Worm (Caenorhabditis elegans) whole organism, L4 larva: ENCODE measurements around the gene F15D4.2.
A peak's percentile ranks its signal among the peaks of the same experiment; 100 is the strongest.

Experiments
- D1046.2 ChIP-seq: fragments of 200-800 bp; sonication (Bioruptor generic); IDR thresholded peaks from 2 replicates; pipeline ENCODE4 v1.3.6; 2022; ENCODE audit warnings: missing genetic modification characterization, missing compliant biosample characterization
- F37D6.2 ChIP-seq: sonication (generic microtip); optimal IDR thresholded peaks from 2 replicates; lab custom pipeline; 2016; ENCODE audit warnings: mild to moderate bottlenecking, missing genetic modification characterization, missing compliant biosample characterization
- F49E8.2 ChIP-seq: sonication (generic microtip); optimal IDR thresholded peaks from 2 replicates; lab custom pipeline; 2016; ENCODE audit warnings: missing compliant biosample characterization, mild to moderate bottlenecking, missing genetic modification characterization, borderline replicate concordance
- T20F7.1 ChIP-seq: fragments of 200-800 bp; sonication (Bioruptor generic); optimal IDR thresholded peaks from 2 replicates; lab custom pipeline; 2018; ENCODE audit warnings: mild to moderate bottlenecking, missing genetic modification characterization, missing compliant biosample characterization
- T26A8.4 ChIP-seq: fragments of 200-800 bp; sonication (Bioruptor generic); IDR thresholded peaks from 2 replicates; pipeline ENCODE4 v1.3.6; 2022; ENCODE audit warnings: missing genetic modification characterization, missing compliant biosample characterization
- Y105C5A.15 ChIP-seq: fragments of 200-800 bp; sonication (Bioruptor generic); IDR thresholded peaks from 2 replicates; pipeline ENCODE4 v1.3.6; 2022; ENCODE audit warnings: missing genetic modification characterization, missing compliant biosample characterization
- Y48G9A.11 ChIP-seq: fragments of 200-800 bp; sonication (Bioruptor generic); IDR thresholded peaks from 2 replicates; pipeline ENCODE4 v1.3.6; 2022; ENCODE audit warnings: missing genetic modification reagents, missing genetic modification characterization, missing compliant biosample characterization
- aha-1 ChIP-seq: fragments of 150-350 bp; peaks from one replicate; lab custom pipeline; 2014; ENCODE audit warnings: missing biosample characterization, missing genetic modification characterization
- ceh-32 ChIP-seq: sonication (generic microtip); optimal IDR thresholded peaks from 2 replicates; lab custom pipeline; 2016; ENCODE audit warnings: mild to moderate bottlenecking, missing genetic modification characterization, missing compliant biosample characterization; ENCODE audit not compliant: poor library complexity
- ceh-44 ChIP-seq: fragments of 200-800 bp; sonication (Bioruptor generic); IDR thresholded peaks from 2 replicates; pipeline ENCODE4 v1.3.6; 2022; ENCODE audit warnings: missing genetic modification reagents, missing genetic modification characterization, missing compliant biosample characterization
- daf-16 ChIP-seq, 3 experiments: sonication (generic microtip); optimal IDR thresholded peaks; 2 replicates each; lab custom pipeline; 2016 to 2017; ENCODE audit warnings: missing genetic modification characterization in 3 of 3, missing genetic modification reagents in 3 of 3, mild to moderate bottlenecking in 2 of 3, missing compliant biosample characterization in 2 of 3, missing biosample characterization in 1 of 3, moderate library complexity in 1 of 3
- dmd-8 ChIP-seq: fragments of 200-800 bp; sonication (Bioruptor generic); IDR thresholded peaks from 2 replicates; pipeline ENCODE4 v1.3.6; 2022; ENCODE audit warnings: missing genetic modification characterization, missing compliant biosample characterization
- dpl-1 ChIP-seq: fragments of 150-350 bp; optimal IDR thresholded peaks from 2 replicates; lab custom pipeline; 2014; ENCODE audit warnings: missing biosample characterization, missing genetic modification reagents, missing genetic modification characterization
- dve-1 ChIP-seq: sonication (generic microtip); optimal IDR thresholded peaks from 2 replicates; lab custom pipeline; 2017; ENCODE audit warnings: antibody characterized with exemption, mild to moderate bottlenecking, missing genetic modification characterization, missing compliant biosample characterization; ENCODE audit not compliant: insufficient read depth
- egl-27 ChIP-seq: sonication (generic microtip); optimal IDR thresholded peaks from 3 replicates; lab custom pipeline; 2017; ENCODE audit warnings: missing biosample characterization, missing genetic modification reagents, missing genetic modification characterization
- egl-43 ChIP-seq: fragments of 200-800 bp; sonication (Bioruptor generic); IDR thresholded peaks from 2 replicates; pipeline ENCODE4 v1.3.6; 2022; ENCODE audit warnings: missing genetic modification reagents, missing genetic modification characterization, missing compliant biosample characterization
- fos-1 ChIP-seq: fragments of 150-350 bp; optimal IDR thresholded peaks from 2 replicates; lab custom pipeline; 2014; ENCODE audit warnings: missing biosample characterization, missing genetic modification characterization
- hif-1 ChIP-seq, 2 experiments: sonication (generic microtip); optimal IDR thresholded peaks; 2 replicates each; lab custom pipeline; 2016 to 2017; ENCODE audit warnings: missing compliant biosample characterization in 2 of 2, missing genetic modification characterization in 2 of 2, missing genetic modification reagents in 2 of 2, missing genotype in 2 of 2, mild to moderate bottlenecking in 1 of 2
- hmg-1.1 ChIP-seq: fragments of 200-800 bp; sonication (Bioruptor generic); IDR thresholded peaks from 2 replicates; pipeline ENCODE4 v1.3.6; 2022; ENCODE audit warnings: missing genetic modification reagents, missing genetic modification characterization, missing compliant biosample characterization
- lin-13 ChIP-seq: fragments of 150-350 bp; optimal IDR thresholded peaks from 2 replicates; lab custom pipeline; 2014; ENCODE audit warnings: missing biosample characterization, missing genetic modification reagents, missing genetic modification characterization
- lin-29 ChIP-seq: fragments of 200-800 bp; sonication (Bioruptor generic); IDR thresholded peaks from 2 replicates; pipeline ENCODE4 v1.3.6; 2022; ENCODE audit warnings: missing genetic modification reagents, missing genetic modification characterization, missing compliant biosample characterization
- lin-38 ChIP-seq: fragments of 200-800 bp; sonication (Bioruptor generic); IDR thresholded peaks from 2 replicates; pipeline ENCODE4 v1.3.6; 2022; ENCODE audit warnings: missing genetic modification reagents, missing genetic modification characterization, missing compliant biosample characterization
- lsy-2 ChIP-seq, 2 experiments: fragments of 150-350 bp in 1 of 2; sonication (generic microtip) in 1 of 2; optimal IDR thresholded peaks; 2 replicates each; lab custom pipeline; 2014 to 2017; ENCODE audit warnings: missing biosample characterization in 2 of 2, missing genetic modification characterization in 2 of 2
- madf-9 ChIP-seq: fragments of 200-800 bp; sonication (Bioruptor generic); conservative IDR thresholded peaks from 2 replicates; pipeline ENCODE4 v1.3.6; 2022; ENCODE audit warnings: missing genetic modification reagents, missing genetic modification characterization, missing compliant biosample characterization
- mep-1 ChIP-seq: fragments of 150-350 bp; sonication (generic microtip); optimal IDR thresholded peaks from 3 replicates; lab custom pipeline; 2014; ENCODE audit warnings: missing biosample characterization, missing genetic modification characterization
- mes-2 ChIP-seq: sonication (generic microtip); optimal IDR thresholded peaks from 2 replicates; lab custom pipeline; 2016; ENCODE audit warnings: missing genotype, mild to moderate bottlenecking, missing genetic modification characterization, missing compliant biosample characterization; ENCODE audit not compliant: poor library complexity, severe bottlenecking
- mxl-3 ChIP-seq: fragments of 200-800 bp; sonication (Bioruptor generic); optimal IDR thresholded peaks from 2 replicates; lab custom pipeline; 2018; ENCODE audit warnings: mild to moderate bottlenecking, missing genetic modification characterization, missing compliant biosample characterization
- nhr-102 ChIP-seq: sonication (generic microtip); optimal IDR thresholded peaks from 2 replicates; lab custom pipeline; 2016; ENCODE audit warnings: mild to moderate bottlenecking, missing genetic modification characterization, moderate library complexity, missing compliant biosample characterization
- nhr-11 ChIP-seq: fragments of 150-350 bp; optimal IDR thresholded peaks from 2 replicates; lab custom pipeline; 2014; ENCODE audit warnings: missing biosample characterization, missing genetic modification characterization
- nhr-237 ChIP-seq: sonication (generic microtip); optimal IDR thresholded peaks from 2 replicates; lab custom pipeline; 2017; ENCODE audit warnings: missing biosample characterization, missing genetic modification characterization
- nhr-28 ChIP-seq: fragments of 150-350 bp; optimal IDR thresholded peaks from 2 replicates; lab custom pipeline; 2014; ENCODE audit warnings: missing biosample characterization, missing genetic modification characterization
- nhr-77 ChIP-seq: fragments of 150-350 bp; optimal IDR thresholded peaks from 2 replicates; lab custom pipeline; 2014; ENCODE audit warnings: missing biosample characterization, missing genetic modification characterization
- pha-4 ChIP-seq, 2 experiments: fragments of 150-350 bp in 1 of 2; fragments of 200-800 bp in 1 of 2; sonication (Bioruptor generic) in 1 of 2; IDR thresholded peaks in 1 of 2; optimal IDR thresholded peaks in 1 of 2; 2 replicates each; pipeline versions ENCODE4 v1.3.6 to Lab custom; 2014 to 2022; ENCODE audit warnings: missing genetic modification characterization in 2 of 2, missing genetic modification reagents in 2 of 2, missing biosample characterization in 1 of 2, missing compliant biosample characterization in 1 of 2
- rbr-2 ChIP-seq: sonication (generic microtip); optimal IDR thresholded peaks from 2 replicates; lab custom pipeline; 2016; ENCODE audit warnings: missing genotype, missing genetic modification characterization, missing compliant biosample characterization
- snpc-1.2 ChIP-seq: fragments of 200-800 bp; sonication (Bioruptor generic); IDR thresholded peaks from 2 replicates; pipeline ENCODE4 v1.3.6; 2022; ENCODE audit warnings: missing genetic modification reagents, missing genetic modification characterization, missing compliant biosample characterization
- snpc-4 ChIP-seq: fragments of 150-350 bp; optimal IDR thresholded peaks from 2 replicates; lab custom pipeline; 2014; ENCODE audit warnings: missing biosample characterization, missing genetic modification characterization
- tag-97 ChIP-seq: fragments of 200-800 bp; sonication (Bioruptor generic); IDR thresholded peaks from 2 replicates; pipeline ENCODE4 v1.3.6; 2022; ENCODE audit warnings: missing genetic modification characterization, missing compliant biosample characterization
- tra-1 ChIP-seq: fragments of 200-800 bp; sonication (Bioruptor generic); IDR thresholded peaks from 2 replicates; pipeline ENCODE4 v1.3.6; 2022; ENCODE audit warnings: missing genetic modification reagents, missing genetic modification characterization, missing compliant biosample characterization
- unc-130 ChIP-seq: sonication (generic microtip); optimal IDR thresholded peaks from 2 replicates; lab custom pipeline; 2016; ENCODE audit warnings: missing genetic modification reagents, missing genetic modification characterization, missing compliant biosample characterization
- unc-62 ChIP-seq, 3 experiments: fragments of 150-350 bp in 1 of 3; sonication (generic microtip); optimal IDR thresholded peaks in 2 of 3; peaks in 1 of 3; 1 replicate in 1 of 3; 2 replicates in 2 of 3; lab custom pipeline; 2014 to 2017; ENCODE audit warnings: missing biosample characterization in 3 of 3, missing genetic modification characterization in 3 of 3, missing genetic modification reagents in 3 of 3, missing genotype in 1 of 3
- zip-11 ChIP-seq: fragments of 200-800 bp; sonication (Bioruptor generic); IDR thresholded peaks from 2 replicates; pipeline ENCODE4 v1.3.6; 2022; ENCODE audit warnings: missing genetic modification characterization, missing compliant biosample characterization
- zip-2 ChIP-seq: fragments of 150-350 bp; optimal IDR thresholded peaks from 2 replicates; lab custom pipeline; 2014; ENCODE audit warnings: missing biosample characterization, missing genetic modification characterization
- ztf-7 ChIP-seq: fragments of 150-350 bp; optimal IDR thresholded peaks from 2 replicates; lab custom pipeline; 2014; ENCODE audit warnings: missing biosample characterization, missing genetic modification characterization

F15D4.2 gene

ce11 chrII:13196689-13197280, 19.1 kb upstream of the F15D4.2 start (continued):
- TF ChIP-seq tag-97 = no peak
- no peak for TF ChIP-seq nhr-237 (tag; lab: Kevin White, UChicago)
- TF ChIP-seq nhr-28 (tag; lab: Kevin White, UChicago) = no peak
- TF ChIP-seq, all 104 proteins: peak for 11

ce11 chrII:13198845-13199244, 17.0 kb upstream of the F15D4.2 start:
- TF ChIP-seq T20F7.1 (GFP tag; lab: Kevin White, UChicago) = peak; percentile 53
- no peak for TF ChIP-seq daf-16 (GFP tag; optimal IDR thresholded peaks at IDR 0.05; lab: Kevin White, UChicago)
- no peak for TF ChIP-seq daf-16 (tag; optimal IDR thresholded peaks at IDR 0.05; lab: Kevin White, UChicago)
- no peak for TF ChIP-seq unc-130 (GFP tag; lab: Kevin White, UChicago)
- 0 out of 2 replicates have a peak, but pooled peaks have one; percentile 19 for TF ChIP-seq lin-38 (GFP tag; lab: Robert Waterston, UW)
- TF ChIP-seq hmg-1.1 (GFP tag; lab: Robert Waterston, UW) = no peak
- TF ChIP-seq lsy-2 (tag; optimal IDR thresholded peaks at IDR 0.05; lab: Kevin White, UChicago) = peak in 1 of 2 experiments; percentile 5
- no peak for TF ChIP-seq F49E8.2
- no peak for TF ChIP-seq ztf-7 (tag; lab: Kevin White, UChicago)
- TF ChIP-seq mep-1 (tag; lab: Kevin White, UChicago) = peak; percentile 14
- no peak for TF ChIP-seq lin-29 (GFP tag; lab: Robert Waterston, UW)
- no peak for TF ChIP-seq egl-27 (tag; lab: Kevin White, UChicago)
- TF ChIP-seq Y48G9A.11 = peak; percentile 31; the same call in 1 of the 2 replicates
- TF ChIP-seq lin-13 = no peak
- TF ChIP-seq ceh-44 (GFP tag; lab: Robert Waterston, UW) = no peak
- no peak for TF ChIP-seq pha-4 (GFP tag; IDR thresholded peaks at IDR 0.05; lab: Robert Waterston, UW)
- TF ChIP-seq pha-4 (tag; optimal IDR thresholded peaks at IDR 0.05; lab: Kevin White, UChicago) = no peak
- no peak for TF ChIP-seq D1046.2 (GFP tag; lab: Robert Waterston, UW)
- peak; percentile 44 for TF ChIP-seq mes-2 (tag; lab: Kevin White, UChicago)
- TF ChIP-seq aha-1 = peak; percentile 46
- TF ChIP-seq dmd-8 (GFP tag; lab: Robert Waterston, UW) = no peak
- no peak for TF ChIP-seq T26A8.4
- TF ChIP-seq unc-62 (GFP tag; optimal IDR thresholded peaks at IDR 0.05 in 1 of 2; lab: Kevin White, UChicago) = peak in 1 of 2 experiments; percentile 61
- no peak for TF ChIP-seq unc-62 (tag; optimal IDR thresholded peaks at IDR 0.05; lab: Kevin White, UChicago)
- TF ChIP-seq dve-1 = peak; percentile 25
- TF ChIP-seq, all 104 proteins: peak for 9

- TF ChIP-seq mep-1 (tag; lab: Kevin White, UChicago) = peak; percentile 86
- no peak for TF ChIP-seq tag-97
- TF ChIP-seq nhr-11 (tag; lab: Kevin White, UChicago) = peak; percentile 52
- no peak for TF ChIP-seq egl-27 (tag; lab: Kevin White, UChicago)
- peak; percentile 52 for TF ChIP-seq F37D6.2 (tag; lab: Kevin White, UChicago)
- TF ChIP-seq snpc-4 (tag; lab: Kevin White, UChicago) = peak; percentile 16
- TF ChIP-seq tra-1 (GFP tag; lab: Robert Waterston, UW) = 0 out of 2 replicates have a peak, but pooled peaks have one; percentile 37
- TF ChIP-seq madf-9 (GFP tag; lab: Robert Waterston, UW) = 0 out of 2 replicates have a peak, but pooled peaks have one; percentile 4
- TF ChIP-seq hif-1 (tag; optimal IDR thresholded peaks at IDR 0.05; lab: Kevin White, UChicago) = peak in 1 of 2 experiments; percentile 86
- TF ChIP-seq mxl-3 (GFP tag; lab: Kevin White, UChicago) = no peak
- peak; percentile 61 for TF ChIP-seq nhr-102 (tag; lab: Kevin White, UChicago)
- TF ChIP-seq nhr-237 (tag; lab: Kevin White, UChicago) = no peak
- TF ChIP-seq dve-1 = peak; percentile 92
- TF ChIP-seq F49E8.2 = no peak
- peak; percentile 42 for TF ChIP-seq fos-1 (tag; lab: Kevin White, UChicago)
- TF ChIP-seq T20F7.1 (GFP tag; lab: Kevin White, UChicago) = no peak
- peak in 1 of 2 experiments; percentile 15 for TF ChIP-seq daf-16 (GFP tag; optimal IDR thresholded peaks at IDR 0.05; lab: Kevin White, UChicago)
- TF ChIP-seq daf-16 (tag; optimal IDR thresholded peaks at IDR 0.05; lab: Kevin White, UChicago) = peak; percentile 65
- TF ChIP-seq ceh-32 (tag; lab: Kevin White, UChicago) = no peak
- TF ChIP-seq snpc-1.2 (GFP tag; lab: Robert Waterston, UW) = 0 out of 2 replicates have a peak, but pooled peaks have one; percentile 17
- TF ChIP-seq rbr-2 (tag; lab: Kevin White, UChicago) = peak; percentile 76
- TF ChIP-seq nhr-77 (tag; lab: Kevin White, UChicago) = peak; percentile 54
- 0 out of 2 replicates have a peak, but pooled peaks have one; percentile 12 for TF ChIP-seq Y105C5A.15 (GFP tag; lab: Robert Waterston, UW)
- peak; percentile 94 for TF ChIP-seq dpl-1 (GFP tag; lab: Kevin White, UChicago)
- peak; percentile 70 for TF ChIP-seq zip-2 (tag; lab: Kevin White, UChicago)
- no peak for TF ChIP-seq zip-11 (GFP tag; lab: Robert Waterston, UW)
- 0 out of 2 replicates have a peak, but pooled peaks have one; percentile 38 for TF ChIP-seq egl-43
These were observed 16.1 kb upstream of the F15D4.2 start, which contains the start of gene btf-1 for ce11 chrII:13199674-13200215. Gene btf-1, plus strand, starts transcription at chrII:13200165.
